Worm (Caenorhabditis elegans): Measurements from ENCODE around the gene C05B5.4.
A peak's percentile ranks its signal among the peaks of the same experiment; 100 is the strongest.

The C05B5.4 gene

ce11 chrIII:9993535-9993934 lies at the start of gene C05B5.4:
Gene C05B5.4, plus strand, starts transcription at chrIII:9993885.
- no peak for TF ChIP-seq bed-3 (GFP tag; optimal IDR thresholded peaks at IDR 0.05)
- TF ChIP-seq nhr-2 (tag; optimal IDR thresholded peaks at IDR 0.05), result peak; percentile 84
- TF ChIP-seq ztf-11 (tag; optimal IDR thresholded peaks at IDR 0.05), result no peak
- peak; percentile 23 for TF ChIP-seq zip-8 (tag; optimal IDR thresholded peaks at IDR 0.05)

ce11 chrIII:9944723-9945122 lies 49.0 kb upstream of the C05B5.4 start, which contains the start of gene gln-2:
Gene gln-2, minus strand, starts transcription at chrIII:9944823.
- TF ChIP-seq sptf-1 (tag; optimal IDR thresholded peaks at IDR 0.05), result no peak
- no peak for TF ChIP-seq ces-1 (GFP tag; optimal IDR thresholded peaks at IDR 0.05)
- no peak for TF ChIP-seq zip-8 (tag; optimal IDR thresholded peaks at IDR 0.05)
- no peak for TF ChIP-seq nhr-28 (tag; optimal IDR thresholded peaks at IDR 0.05)
- no peak for TF ChIP-seq lin-32 (GFP tag; optimal IDR thresholded peaks at IDR 0.05)
- no peak for TF ChIP-seq nhr-12 (tag; optimal IDR thresholded peaks at IDR 0.05)
- no peak for TF ChIP-seq ztf-11 (tag; optimal IDR thresholded peaks at IDR 0.05)
- no peak for TF ChIP-seq pha-4 (tag; optimal IDR thresholded peaks at IDR 0.05)
- no peak for TF ChIP-seq flh-1 (GFP tag; optimal IDR thresholded peaks at IDR 0.05)
- TF ChIP-seq bed-3 (GFP tag; optimal IDR thresholded peaks at IDR 0.05), result no peak
- no peak for TF ChIP-seq nhr-76 (tag; optimal IDR thresholded peaks at IDR 0.05)
- TF ChIP-seq ham-2 (GFP tag; optimal IDR thresholded peaks at IDR 0.05), result no peak
- TF ChIP-seq mep-1 (tag; optimal IDR thresholded peaks at IDR 0.05), result no peak
- TF ChIP-seq lsy-2 (tag; optimal IDR thresholded peaks at IDR 0.05), result no peak
- TF ChIP-seq tbx-8 (GFP tag; optimal IDR thresholded peaks at IDR 0.05), result no peak
- no peak for TF ChIP-seq snpc-4 (tag; optimal IDR thresholded peaks at IDR 0.05)
- TF ChIP-seq mab-5 (tag; optimal IDR thresholded peaks at IDR 0.05), result no peak
- TF ChIP-seq sem-2 (GFP tag; optimal IDR thresholded peaks at IDR 0.05), result no peak
- TF ChIP-seq elt-1 (tag; optimal IDR thresholded peaks at IDR 0.05; ENCODE audit: borderline replicate concordance, insufficient read depth), result no peak
- TF ChIP-seq ceh-83 (GFP tag; optimal IDR thresholded peaks at IDR 0.05), result no peak

- TF ChIP-seq lsy-2 (tag; optimal IDR thresholded peaks at IDR 0.05) (no peak), cnd-1 (tag; optimal IDR thresholded peaks at IDR 0.05) (no peak), mab-5 (tag; optimal IDR thresholded peaks at IDR 0.05) (no peak), zip-8 (tag; optimal IDR thresholded peaks at IDR 0.05) (no peak), nhr-76 (tag; optimal IDR thresholded peaks at IDR 0.05) (no peak), ztf-11 (tag; optimal IDR thresholded peaks at IDR 0.05) (no peak), pha-4 (tag; optimal IDR thresholded peaks at IDR 0.05) (no peak), ham-2 (GFP tag; optimal IDR thresholded peaks at IDR 0.05) (no peak), sem-2 (GFP tag; optimal IDR thresholded peaks at IDR 0.05) (no peak), elt-3 (tag; optimal IDR thresholded peaks at IDR 0.05) (no peak)
These were observed 46.8 kb upstream of the C05B5.4 start, which contains the start of gene K03H1.7 for ce11 chrIII:9946806-9947419. Gene K03H1.7, plus strand, starts transcription at chrIII:9947405.

ce11 chrIII:9950244-9950643 lies 43.4 kb upstream of the C05B5.4 start, which contains the start of gene K03H1.13:
Gene K03H1.13, minus strand, starts transcription at chrIII:9950344.
- TF ChIP-seq mls-2 (tag; optimal IDR thresholded peaks at IDR 0.05), result no peak
- TF ChIP-seq ceh-39 (tag; optimal IDR thresholded peaks at IDR 0.05), result peak; percentile 21

- TF ChIP-seq lin-32 (GFP tag; optimal IDR thresholded peaks at IDR 0.05) (no peak), nhr-12 (tag; optimal IDR thresholded peaks at IDR 0.05) (no peak), mep-1 (tag; optimal IDR thresholded peaks at IDR 0.05) (no peak), sptf-1 (tag; optimal IDR thresholded peaks at IDR 0.05) (no peak), ztf-11 (tag; optimal IDR thresholded peaks at IDR 0.05) (no peak), hlh-1 (tag; optimal IDR thresholded peaks at IDR 0.05) (no peak), drap-1 (GFP tag; optimal IDR thresholded peaks at IDR 0.05) (no peak), lin-13 (tag; optimal IDR thresholded peaks at IDR 0.05) (no peak), bed-3 (GFP tag; optimal IDR thresholded peaks at IDR 0.05) (no peak)
These were observed 41.8 kb upstream of the C05B5.4 start, which contains the start of gene K03H1.11 for ce11 chrIII:9951864-9952263. Gene K03H1.11, minus strand, starts transcription at chrIII:9951964.

- peak; percentile 36 for TF ChIP-seq lsy-2 (tag; optimal IDR thresholded peaks at IDR 0.05)
- peak; percentile 50 for TF ChIP-seq ces-1 (GFP tag; optimal IDR thresholded peaks at IDR 0.05)
- no peak for TF ChIP-seq nhr-76 (tag; optimal IDR thresholded peaks at IDR 0.05)
These were observed 37.6 kb upstream of the C05B5.4 start, which contains the start of gene mog-1 for ce11 chrIII:9956123-9956522. Gene mog-1, minus strand, starts transcription at chrIII:9956215.
